Fruit fly (Drosophila melanogaster) whole organism, embryonic: ENCODE results near the gene CG32845.

Source experiments
- CG10462 ChIP-seq: fragments of 200-800 bp; sonication (Bioruptor generic); optimal IDR thresholded peaks from 2 replicates; lab custom pipeline; 2016; ENCODE audit warnings: missing biosample characterization, missing genetic modification characterization
- CG12104 ChIP-seq: fragments of 200-800 bp; sonication (Bioruptor generic); optimal IDR thresholded peaks from 3 replicates; lab custom pipeline; 2016; ENCODE audit warnings: missing biosample characterization, missing genetic modification characterization
- CG14667 ChIP-seq: fragments of 200-800 bp; sonication (Bioruptor generic); IDR thresholded peaks from 2 replicates; pipeline ENCODE4 v1.3.6; 2022; ENCODE audit warnings: missing biosample characterization, missing genetic modification characterization
- CG15514 ChIP-seq: fragments of 200-800 bp; sonication (Bioruptor generic); optimal IDR thresholded peaks from 3 replicates; lab custom pipeline; 2017; ENCODE audit warnings: missing biosample characterization, missing genetic modification characterization, mild to moderate bottlenecking, moderate library complexity, missing genetic modification reagents
- CG1603 ChIP-seq: fragments of 200-800 bp; sonication (Bioruptor generic); optimal IDR thresholded peaks from 2 replicates; lab custom pipeline; 2019; ENCODE audit warnings: missing biosample characterization, mild to moderate bottlenecking, missing genetic modification characterization, moderate library complexity
- CG16813 ChIP-seq: fragments of 200-800 bp; sonication (Bioruptor generic); IDR thresholded peaks from 3 replicates; pipeline ENCODE4 v1.3.6; 2022; ENCODE audit warnings: missing biosample characterization, missing genetic modification characterization; ENCODE audit not compliant: partially characterized antibody
- CG17328 ChIP-seq: fragments of 200-800 bp; sonication (Bioruptor generic); IDR thresholded peaks from 2 replicates; pipeline ENCODE4 v1.3.6; 2022; ENCODE audit warnings: missing biosample characterization, missing genetic modification characterization
- CG17359 ChIP-seq: fragments of 200-800 bp; sonication (Bioruptor generic); optimal IDR thresholded peaks from 3 replicates; lab custom pipeline; 2018; ENCODE audit warnings: missing biosample characterization, mild to moderate bottlenecking, missing genetic modification characterization, moderate library complexity
- CG17912 ChIP-seq: fragments of 200-800 bp; sonication (Bioruptor generic); optimal IDR thresholded peaks from 2 replicates; lab custom pipeline; 2018; ENCODE audit warnings: missing biosample characterization, mild to moderate bottlenecking, missing genetic modification characterization
- CG31388 ChIP-seq: fragments of 200-800 bp; sonication (Bioruptor generic); optimal IDR thresholded peaks from 2 replicates; lab custom pipeline; 2016; ENCODE audit warnings: missing biosample characterization, missing genetic modification characterization
- CG31441 ChIP-seq: fragments of 200-800 bp; sonication (Bioruptor generic); IDR thresholded peaks from 2 replicates; pipeline ENCODE4 v1.3.6; 2022; ENCODE audit warnings: missing biosample characterization, missing genetic modification characterization
- CG3281 ChIP-seq: fragments of 200-800 bp; sonication (Bioruptor generic); optimal IDR thresholded peaks from 3 replicates; lab custom pipeline; 2017; ENCODE audit warnings: missing biosample characterization, mild to moderate bottlenecking, missing genetic modification characterization
- CG34422 ChIP-seq: fragments of 200-800 bp; sonication (Bioruptor generic); IDR thresholded peaks from 3 replicates; pipeline ENCODE4 v1.3.6; 2022; ENCODE audit warnings: missing biosample characterization, missing genetic modification characterization
- CG4617 ChIP-seq: fragments of 200-800 bp; sonication (Bioruptor generic); optimal IDR thresholded peaks from 3 replicates; lab custom pipeline; 2016; ENCODE audit warnings: missing biosample characterization, missing genetic modification characterization, borderline replicate concordance
- CG4854 ChIP-seq: fragments of 200-800 bp; sonication (Bioruptor generic); optimal IDR thresholded peaks from 2 replicates; lab custom pipeline; 2016; ENCODE audit warnings: missing biosample characterization, missing genetic modification characterization, inconsistent platforms
- CG6813 ChIP-seq: fragments of 200-800 bp; sonication (Bioruptor generic); optimal IDR thresholded peaks from 2 replicates; lab custom pipeline; 2017; ENCODE audit warnings: missing biosample characterization, missing genetic modification characterization, mild to moderate bottlenecking, moderate library complexity, missing genetic modification reagents
- CG7963 ChIP-seq: fragments of 200-800 bp; sonication (Bioruptor generic); IDR thresholded peaks from 3 replicates; pipeline ENCODE4 v1.3.6; 2022; ENCODE audit warnings: missing biosample characterization, missing genetic modification characterization; ENCODE audit not compliant: partially characterized antibody
- CG9215 ChIP-seq: fragments of 200-800 bp; sonication (Bioruptor generic); IDR thresholded peaks from 2 replicates; pipeline ENCODE4 v1.3.6; 2022; ENCODE audit warnings: missing biosample characterization, missing genetic modification characterization
- CG9727 ChIP-seq: fragments of 200-800 bp; sonication (Bioruptor generic); optimal IDR thresholded peaks from 3 replicates; lab custom pipeline; 2017; ENCODE audit warnings: missing biosample characterization, mild to moderate bottlenecking, missing genetic modification characterization
- CoRest ChIP-seq: fragments of 200-800 bp; sonication (Bioruptor generic); optimal IDR thresholded peaks from 3 replicates; lab custom pipeline; 2018; ENCODE audit warnings: missing biosample characterization, mild to moderate bottlenecking, missing genetic modification characterization, moderate library complexity
- D ChIP-seq, 2 experiments: fragments of 200-800 bp in 1 of 2; fragments of >200 bp in 1 of 2; sonication (Bioruptor generic) in 1 of 2; optimal IDR thresholded peaks; 2 replicates in 1 of 2; 3 replicates in 1 of 2; lab custom pipeline; 2017; ENCODE audit warnings: mild to moderate bottlenecking in 1 of 2, missing biosample characterization in 1 of 2, missing genetic modification characterization in 1 of 2, missing genetic modification reagents in 1 of 2
- Fer3 ChIP-seq: fragments of 200-800 bp; sonication (Bioruptor generic); optimal IDR thresholded peaks from 2 replicates; lab custom pipeline; 2018; ENCODE audit warnings: missing biosample characterization, mild to moderate bottlenecking, missing genetic modification characterization, moderate library complexity
- H2.0 ChIP-seq: fragments of 200-800 bp; sonication (Bioruptor generic); IDR thresholded peaks from 2 replicates; pipeline ENCODE4 v1.3.6; 2022; ENCODE audit warnings: missing biosample characterization, missing genetic modification characterization
- Lim3 ChIP-seq: fragments of 200-800 bp; sonication (Bioruptor generic); IDR thresholded peaks from 2 replicates; pipeline ENCODE4 v1.3.6; 2022; ENCODE audit warnings: missing biosample characterization, missing genetic modification characterization
- Mad ChIP-seq: fragments of 200-800 bp; sonication (Bioruptor generic); optimal IDR thresholded peaks from 2 replicates; lab custom pipeline; 2016; ENCODE audit warnings: missing biosample characterization, missing genetic modification characterization
- Neu2 ChIP-seq: fragments of 200-800 bp; sonication (Bioruptor generic); optimal IDR thresholded peaks from 3 replicates; lab custom pipeline; 2016; ENCODE audit warnings: missing biosample characterization, missing genetic modification characterization, borderline replicate concordance
- PHDP ChIP-seq: fragments of 200-800 bp; sonication (Bioruptor generic); optimal IDR thresholded peaks from 3 replicates; lab custom pipeline; 2018; ENCODE audit warnings: missing biosample characterization, mild to moderate bottlenecking, missing genetic modification characterization, moderate library complexity
- Sin3A ChIP-seq: fragments of >200 bp; optimal IDR thresholded peaks from 2 replicates; lab custom pipeline; 2018
- abd-A ChIP-seq: fragments of 200-800 bp; sonication (Bioruptor generic); optimal IDR thresholded peaks from 3 replicates; lab custom pipeline; 2019; ENCODE audit warnings: missing biosample characterization, mild to moderate bottlenecking, missing genetic modification characterization, moderate library complexity
- ara ChIP-seq: fragments of 200-800 bp; sonication (Bioruptor generic); IDR thresholded peaks from 2 replicates; pipeline ENCODE4 v1.3.6; 2022; ENCODE audit warnings: missing biosample characterization, missing genetic modification characterization
- az2 ChIP-seq: fragments of 200-800 bp; sonication (Bioruptor generic); optimal IDR thresholded peaks from 3 replicates; lab custom pipeline; 2016; ENCODE audit warnings: missing biosample characterization, missing genetic modification characterization
- caup ChIP-seq: fragments of 200-800 bp; sonication (Bioruptor generic); optimal IDR thresholded peaks from 3 replicates; lab custom pipeline; 2017; ENCODE audit warnings: missing biosample characterization, mild to moderate bottlenecking, missing genetic modification characterization, moderate library complexity; ENCODE audit not compliant: severe bottlenecking
- crol ChIP-seq: fragments of 200-800 bp; sonication (Bioruptor generic); IDR thresholded peaks from 2 replicates; pipeline ENCODE4 v1.3.6; 2022; ENCODE audit warnings: missing biosample characterization, missing genetic modification characterization
- dmrt11E ChIP-seq: fragments of 200-800 bp; sonication (Bioruptor generic); optimal IDR thresholded peaks from 3 replicates; lab custom pipeline; 2018; ENCODE audit warnings: missing biosample characterization, mild to moderate bottlenecking, missing genetic modification characterization, moderate library complexity
- dysf ChIP-seq: fragments of 200-800 bp; sonication (Bioruptor generic); IDR thresholded peaks from 3 replicates; pipeline ENCODE4 v1.3.6; 2022; ENCODE audit warnings: missing biosample characterization, missing genetic modification characterization
- esg ChIP-seq: fragments of 200-800 bp; sonication (Bioruptor generic); conservative IDR thresholded peaks from 2 replicates; pipeline ENCODE4 v1.3.6; 2022; ENCODE audit warnings: missing biosample characterization, missing genetic modification characterization
- gcm ChIP-seq: fragments of 200-800 bp; sonication (Bioruptor generic); optimal IDR thresholded peaks from 2 replicates; lab custom pipeline; 2019; ENCODE audit warnings: missing biosample characterization, mild to moderate bottlenecking, missing genetic modification characterization, moderate library complexity
- gt ChIP-seq: fragments of 200-800 bp; sonication (Bioruptor generic); IDR thresholded peaks from 2 replicates; pipeline ENCODE4 v1.3.6; 2022; ENCODE audit warnings: missing biosample characterization, missing genetic modification characterization
- insv ChIP-seq, 2 experiments: fragments of 200-800 bp; sonication (Bioruptor generic); optimal IDR thresholded peaks; 3 replicates each; lab custom pipeline; 2016 to 2018; ENCODE audit warnings: missing biosample characterization in 2 of 2, missing genetic modification characterization in 2 of 2
- jumu ChIP-seq: fragments of 200-800 bp; sonication (Bioruptor generic); optimal IDR thresholded peaks from 3 replicates; lab custom pipeline; 2016; ENCODE audit warnings: missing biosample characterization, missing genetic modification characterization
- kay ChIP-seq: fragments of 200-800 bp; sonication (Bioruptor generic); optimal IDR thresholded peaks from 2 replicates; lab custom pipeline; 2016; ENCODE audit warnings: missing biosample characterization, missing genetic modification characterization
- kni ChIP-seq: fragments of 200-800 bp; sonication (Bioruptor generic); optimal IDR thresholded peaks from 3 replicates; lab custom pipeline; 2017; ENCODE audit warnings: mild to moderate bottlenecking, missing biosample characterization, missing genetic modification reagents, missing genetic modification characterization
- pita ChIP-seq: fragments of 200-800 bp; sonication (Bioruptor generic); optimal IDR thresholded peaks from 2 replicates; lab custom pipeline; 2017; ENCODE audit warnings: missing biosample characterization, mild to moderate bottlenecking, missing genetic modification characterization
- sens-2 ChIP-seq: fragments of 200-800 bp; sonication (Bioruptor generic); IDR thresholded peaks from 2 replicates; pipeline ENCODE4 v1.3.6; 2022; ENCODE audit warnings: missing biosample characterization, missing genetic modification characterization
- seq ChIP-seq: fragments of 200-800 bp; sonication (Bioruptor generic); IDR thresholded peaks from 2 replicates; pipeline ENCODE4 v1.3.6; 2022; ENCODE audit warnings: missing biosample characterization, missing genetic modification characterization
- ttk ChIP-seq: fragments of 200-800 bp; sonication (Bioruptor generic); IDR thresholded peaks from 2 replicates; pipeline ENCODE4 v2.1.2; 2022; ENCODE audit warnings: missing biosample characterization, missing genetic modification characterization
- vfl ChIP-seq: fragments of 200-800 bp; sonication (Bioruptor generic); optimal IDR thresholded peaks from 2 replicates; lab custom pipeline; 2016; ENCODE audit warnings: missing biosample characterization, missing genetic modification characterization
- vvl ChIP-seq: fragments of 200-800 bp; sonication (Bioruptor generic); IDR thresholded peaks from 2 replicates; pipeline ENCODE4 v1.3.6; 2022; ENCODE audit warnings: missing biosample characterization, missing genetic modification characterization

CG32845 gene

dm6 chr3L:257618-258475 is 15.3 kb downstream of the CG32845 start, which contains the start of the genes DIP2 and wac (continued):
- TF ChIP-seq CG1603 (tag; lab: Kevin White, UChicago) (peak; percentile 74), CG17359 (tag; lab: Kevin White, UChicago) (peak; percentile 67), PHDP (peak; percentile 47), insv (GFP tag; optimal IDR thresholded peaks at IDR 0.05; lab: Kevin White, UChicago) (peak in 1 of 2 experiments; percentile 49), ara (GFP tag; lab: Robert Waterston, UW) (peak; percentile 56; the same call in 1 of the 2 replicates), CG12104 (GFP tag; lab: Kevin White, UChicago) (peak; percentile 3), crol (no peak), CG17328 (GFP tag; lab: Robert Waterston, UW) (peak; percentile 68), CG15514 (GFP tag; lab: Kevin White, UChicago) (peak; percentile 97), seq (GFP tag; lab: Robert Waterston, UW) (no peak; the same call in 1 of the 2 replicates), Lim3 (no peak), dysf (peak; percentile 71), CoRest (peak; percentile 71), abd-A (tag; lab: Kevin White, UChicago) (no peak), caup (GFP tag; lab: Kevin White, UChicago) (peak; percentile 69), CG7963 (GFP tag; lab: Robert Waterston, UW) (peak; percentile 73), CG31388 (GFP tag; lab: Kevin White, UChicago) (no peak), CG4617 (GFP tag; lab: Kevin White, UChicago) (peak; percentile 63), CG9215 (GFP tag; lab: Robert Waterston, UW) (no peak), Mad (peak; percentile 86), H2.0 (GFP tag; lab: Robert Waterston, UW) (peak; percentile 59; the same call in 1 of the 2 replicates), CG34422 (GFP tag; lab: Robert Waterston, UW) (peak; percentile 82), pita (GFP tag; lab: Kevin White, UChicago) (peak; percentile 46), CG14667 (GFP tag; lab: Robert Waterston, UW) (no peak), Sin3A (lab: Kevin White, UChicago) (peak; percentile 89), ttk (peak; percentile 60), CG3281 (GFP tag; lab: Kevin White, UChicago) (peak; percentile 57), Fer3 (peak; percentile 65), gcm (GFP tag; lab: Kevin White, UChicago) (peak; percentile 33), CG4854 (GFP tag; lab: Kevin White, UChicago) (peak; percentile 59), CG6813 (no peak), CG31441 (no peak; the same call in 1 of the 2 replicates), CG17912 (peak; percentile 69), Neu2 (peak; percentile 22), CG10462 (peak; percentile 41), az2 (GFP tag; lab: Kevin White, UChicago) (peak; percentile 79), jumu (GFP tag; lab: Kevin White, UChicago) (peak; percentile 93), CG9727 (GFP tag; lab: Kevin White, UChicago) (peak; percentile 56), CG16813 (GFP tag; lab: Robert Waterston, UW) (peak; percentile 88), vvl (GFP tag; lab: Robert Waterston, UW) (peak; percentile 89), kay (GFP tag; lab: Kevin White, UChicago) (peak; percentile 49), kni (GFP tag; lab: Kevin White, UChicago) (peak; percentile 71), vfl (GFP tag; lab: Kevin White, UChicago) (peak; percentile 82), gt (no peak), sens-2 (GFP tag; lab: Robert Waterston, UW) (peak; percentile 45; the same call in 1 of the 2 replicates), esg (GFP tag; lab: Robert Waterston, UW) (peak; percentile 45; the same call in 1 of the 2 replicates), dmrt11E (tag; lab: Kevin White, UChicago) (peak; percentile 23), D (optimal IDR thresholded peaks at IDR 0.05; lab: Kevin White, UChicago) (no peak), D (GFP tag; optimal IDR thresholded peaks at IDR 0.05; lab: Kevin White, UChicago) (peak; percentile 59)
